Worm (Caenorhabditis elegans) whole organism, midembryonic: ENCODE data around the gene sedl-1.

ENCODE experiments used
- flt-1 ChIP-seq: fragments of 200-800 bp; sonication (Bioruptor generic); IDR thresholded peaks from 2 replicates; pipeline ENCODE4 v1.3.6; 2022; ENCODE audit warnings: missing genetic modification characterization, missing compliant biosample characterization
- klf-2 ChIP-seq: fragments of 200-800 bp; sonication (Bioruptor generic); conservative IDR thresholded peaks from 2 replicates; pipeline ENCODE4 v1.3.6; 2022; ENCODE audit warnings: missing genetic modification reagents, missing genetic modification characterization, missing compliant biosample characterization
- med-1 ChIP-seq: sonication (generic microtip); optimal IDR thresholded peaks from 2 replicates; lab custom pipeline; 2017; ENCODE audit warnings: missing genetic modification characterization, mild to moderate bottlenecking, missing compliant biosample characterization, antibody characterized with exemption, missing genetic modification reagents; ENCODE audit not compliant: insufficient read depth
- ref-1 ChIP-seq: fragments of 200-800 bp; sonication (Bioruptor generic); conservative IDR thresholded peaks from 2 replicates; pipeline ENCODE4 v1.3.6; 2022; ENCODE audit warnings: missing genetic modification reagents, missing genetic modification characterization, missing compliant biosample characterization
- ztf-29 ChIP-seq: fragments of 200-800 bp; sonication (Bioruptor generic); IDR thresholded peaks from 2 replicates; pipeline ENCODE4 v1.3.6; 2022; ENCODE audit warnings: missing genetic modification reagents, missing genetic modification characterization, missing compliant biosample characterization

- TF ChIP-seq klf-2 (GFP tag; lab: Robert Waterston, UW) (no peak), flt-1 (no peak), ztf-29 (GFP tag; lab: Robert Waterston, UW) (no peak), ref-1 (GFP tag; lab: Robert Waterston, UW) (no peak), med-1 (GFP tag; lab: Kevin White, UChicago) (no peak)
Observed at ce11 chrX:1489574-1489973, 49.5 kb upstream of the sedl-1 start.
